Fruit fly (Drosophila melanogaster) whole organism, embryonic: Measurements from ENCODE around the gene Gbs-70E.

Experiments
- Asciz ChIP-seq: fragments of 200-800 bp; sonication (Bioruptor generic); optimal IDR thresholded peaks from 2 replicates; lab custom pipeline; 2017; ENCODE audit warnings: missing biosample characterization, mild to moderate bottlenecking, missing genetic modification characterization, missing genetic modification reagents
- Atf6 ChIP-seq: fragments of 200-800 bp; sonication (Bioruptor generic); IDR thresholded peaks from 2 replicates; pipeline ENCODE4 v1.3.6; 2022; ENCODE audit warnings: missing biosample characterization, missing genetic modification characterization
- Bgb ChIP-seq: fragments of 200-800 bp; sonication (Bioruptor generic); IDR thresholded peaks from 2 replicates; pipeline ENCODE4 v1.3.6; 2022; ENCODE audit warnings: missing biosample characterization, missing genetic modification characterization; ENCODE audit not compliant: partially characterized antibody
- CG10267 ChIP-seq: fragments of 200-800 bp; sonication (Bioruptor generic); optimal IDR thresholded peaks from 2 replicates; lab custom pipeline; 2018; ENCODE audit warnings: missing biosample characterization, mild to moderate bottlenecking, missing genetic modification characterization, moderate library complexity
- CG10565 ChIP-seq: fragments of 200-800 bp; sonication (Bioruptor generic); optimal IDR thresholded peaks from 3 replicates; lab custom pipeline; 2016; ENCODE audit warnings: missing biosample characterization, mild to moderate bottlenecking, missing genetic modification characterization
- CG11504 ChIP-seq: fragments of 200-800 bp; sonication (Bioruptor generic); optimal IDR thresholded peaks from 3 replicates; lab custom pipeline; 2019; ENCODE audit warnings: missing biosample characterization, mild to moderate bottlenecking, missing genetic modification characterization, moderate library complexity
- CG14050 ChIP-seq: fragments of 200-800 bp; sonication (Bioruptor generic); IDR thresholded peaks from 3 replicates; pipeline ENCODE4 v1.3.6; 2022; ENCODE audit warnings: missing biosample characterization, missing genetic modification characterization
- CG15269 ChIP-seq: fragments of 200-800 bp; sonication (Bioruptor generic); optimal IDR thresholded peaks from 2 replicates; lab custom pipeline; 2018; ENCODE audit warnings: missing biosample characterization, mild to moderate bottlenecking, missing genetic modification characterization, moderate library complexity
- CG16863 ChIP-seq: fragments of 200-800 bp; sonication (Bioruptor generic); optimal IDR thresholded peaks from 3 replicates; lab custom pipeline; 2016; ENCODE audit warnings: missing biosample characterization, missing genetic modification characterization
- CG6654 ChIP-seq: fragments of 200-800 bp; sonication (Bioruptor generic); optimal IDR thresholded peaks from 2 replicates; lab custom pipeline; 2017; ENCODE audit warnings: missing biosample characterization, mild to moderate bottlenecking, missing genetic modification characterization
- CG7786 ChIP-seq: fragments of 200-800 bp; sonication (Bioruptor generic); optimal IDR thresholded peaks from 2 replicates; lab custom pipeline; 2016; ENCODE audit warnings: missing biosample characterization, missing genetic modification characterization
- CG7928 ChIP-seq: fragments of 200-800 bp; sonication (Bioruptor generic); optimal IDR thresholded peaks from 2 replicates; lab custom pipeline; 2017; ENCODE audit warnings: missing biosample characterization, mild to moderate bottlenecking, missing genetic modification characterization
- CG8944 ChIP-seq: fragments of 200-800 bp; sonication (Bioruptor generic); optimal IDR thresholded peaks from 3 replicates; lab custom pipeline; 2016; ENCODE audit warnings: missing biosample characterization, missing genetic modification characterization
- CG9437 ChIP-seq: fragments of 200-800 bp; sonication (Bioruptor generic); optimal IDR thresholded peaks from 2 replicates; lab custom pipeline; 2018; ENCODE audit warnings: missing biosample characterization, mild to moderate bottlenecking, missing genetic modification characterization
- E2f2 ChIP-seq: fragments of 200-800 bp; sonication (Bioruptor generic); IDR thresholded peaks from 2 replicates; pipeline ENCODE4 v1.3.6; 2022; ENCODE audit warnings: missing biosample characterization, missing genetic modification characterization
- Eip74EF ChIP-seq, 2 experiments: fragments of 200-800 bp in 1 of 2; fragments of >200 bp in 1 of 2; sonication (Bioruptor generic) in 1 of 2; optimal IDR thresholded peaks; 2 replicates each; lab custom pipeline; 2017 to 2019; ENCODE audit warnings: missing biosample characterization in 2 of 2, missing genetic modification characterization in 2 of 2, mild to moderate bottlenecking in 1 of 2, moderate library complexity in 1 of 2
- Elba2 ChIP-seq: fragments of 200-800 bp; sonication (Bioruptor generic); optimal IDR thresholded peaks from 3 replicates; lab custom pipeline; 2016; ENCODE audit warnings: missing biosample characterization, missing genetic modification characterization
- HLH4C ChIP-seq: fragments of 200-800 bp; sonication (Bioruptor generic); IDR thresholded peaks from 3 replicates; pipeline ENCODE4 v1.3.6; 2022; ENCODE audit warnings: missing biosample characterization, missing genetic modification characterization; ENCODE audit not compliant: partially characterized antibody
- HLH54F ChIP-seq: fragments of 200-800 bp; sonication (Bioruptor generic); optimal IDR thresholded peaks from 3 replicates; lab custom pipeline; 2016; ENCODE audit warnings: missing biosample characterization, missing genetic modification characterization
- Myb ChIP-seq: fragments of 200-800 bp; sonication (Bioruptor generic); optimal IDR thresholded peaks from 2 replicates; lab custom pipeline; 2016; ENCODE audit warnings: missing biosample characterization, missing genetic modification characterization
- Sox102F ChIP-seq: fragments of 200-800 bp; sonication (Bioruptor generic); optimal IDR thresholded peaks from 2 replicates; lab custom pipeline; 2018; ENCODE audit warnings: missing biosample characterization, mild to moderate bottlenecking, missing genetic modification characterization, moderate library complexity
- Taf1 ChIP-seq: fragments of 200-800 bp; sonication (Bioruptor generic); IDR thresholded peaks from 2 replicates; pipeline ENCODE4 v1.3.6; 2022; ENCODE audit warnings: missing biosample characterization, missing genetic modification characterization
- ab ChIP-seq: fragments of 200-800 bp; sonication (Bioruptor generic); optimal IDR thresholded peaks from 2 replicates; lab custom pipeline; 2016; ENCODE audit warnings: missing biosample characterization, missing genetic modification characterization
- aop ChIP-seq: fragments of 200-800 bp; sonication (Bioruptor generic); IDR thresholded peaks from 2 replicates; pipeline ENCODE4 v1.3.6; 2022; ENCODE audit warnings: missing biosample characterization, missing genetic modification characterization
- ara ChIP-seq: fragments of 200-800 bp; sonication (Bioruptor generic); IDR thresholded peaks from 2 replicates; pipeline ENCODE4 v1.3.6; 2022; ENCODE audit warnings: missing biosample characterization, missing genetic modification characterization
- bbx ChIP-seq: fragments of 200-800 bp; sonication (Bioruptor generic); IDR thresholded peaks from 2 replicates; pipeline ENCODE4 v1.3.6; 2022; ENCODE audit warnings: missing biosample characterization, missing genetic modification characterization; ENCODE audit not compliant: partially characterized antibody
- cato ChIP-seq: fragments of 200-800 bp; sonication (Bioruptor generic); optimal IDR thresholded peaks from 2 replicates; lab custom pipeline; 2016; ENCODE audit warnings: missing biosample characterization, missing genetic modification characterization, borderline replicate concordance
- chif ChIP-seq, 2 experiments: fragments of 200-800 bp; sonication (Bioruptor generic); optimal IDR thresholded peaks; 3 replicates each; lab custom pipeline; 2016; ENCODE audit warnings: missing biosample characterization in 2 of 2, missing genetic modification characterization in 2 of 2
- chm ChIP-seq: fragments of 200-800 bp; sonication (Bioruptor generic); IDR thresholded peaks from 2 replicates; pipeline ENCODE4 v1.3.6; 2022; ENCODE audit warnings: missing biosample characterization, missing genetic modification characterization
- corto ChIP-seq: fragments of 200-800 bp; sonication (Bioruptor generic); optimal IDR thresholded peaks from 2 replicates; lab custom pipeline; 2016; ENCODE audit warnings: missing biosample characterization, mild to moderate bottlenecking, missing genetic modification characterization, moderate library complexity
- dpn ChIP-seq, 2 experiments: fragments of 200-800 bp; sonication (Bioruptor generic); optimal IDR thresholded peaks; 3 replicates each; lab custom pipeline; 2016; ENCODE audit warnings: missing biosample characterization in 2 of 2, missing genetic modification characterization in 2 of 2
- ewg ChIP-seq: fragments of 200-800 bp; sonication (Bioruptor generic); optimal IDR thresholded peaks from 3 replicates; lab custom pipeline; 2017; ENCODE audit warnings: mild to moderate bottlenecking, missing biosample characterization, missing genetic modification reagents, missing genetic modification characterization
- fd3F ChIP-seq: fragments of 200-800 bp; sonication (Bioruptor generic); optimal IDR thresholded peaks from 2 replicates; lab custom pipeline; 2018; ENCODE audit warnings: missing biosample characterization, mild to moderate bottlenecking, missing genetic modification characterization, moderate library complexity
- fd64A ChIP-seq: fragments of 200-800 bp; sonication (Bioruptor generic); optimal IDR thresholded peaks from 3 replicates; lab custom pipeline; 2018; ENCODE audit warnings: missing biosample characterization, mild to moderate bottlenecking, missing genetic modification characterization
- ftz-f1 ChIP-seq: fragments of 200-800 bp; sonication (Bioruptor generic); optimal IDR thresholded peaks from 2 replicates; lab custom pipeline; 2016; ENCODE audit warnings: missing biosample characterization, missing genetic modification characterization
- gcm ChIP-seq: fragments of 200-800 bp; sonication (Bioruptor generic); optimal IDR thresholded peaks from 2 replicates; lab custom pipeline; 2019; ENCODE audit warnings: missing biosample characterization, mild to moderate bottlenecking, missing genetic modification characterization, moderate library complexity
- gro ChIP-seq: fragments of 200-800 bp; sonication (Bioruptor generic); optimal IDR thresholded peaks from 2 replicates; lab custom pipeline; 2016; ENCODE audit warnings: missing biosample characterization, missing genetic modification characterization
- kah ChIP-seq: fragments of 200-800 bp; sonication (Bioruptor generic); optimal IDR thresholded peaks from 2 replicates; lab custom pipeline; 2018; ENCODE audit warnings: missing biosample characterization, mild to moderate bottlenecking, missing genetic modification characterization
- lab ChIP-seq: fragments of 200-800 bp; sonication (Bioruptor generic); optimal IDR thresholded peaks from 3 replicates; lab custom pipeline; 2017; ENCODE audit warnings: missing biosample characterization, missing genetic modification characterization, mild to moderate bottlenecking, moderate library complexity, missing genetic modification reagents
- nmo ChIP-seq: fragments of 200-800 bp; sonication (Bioruptor generic); optimal IDR thresholded peaks from 2 replicates; lab custom pipeline; 2018; ENCODE audit warnings: missing biosample characterization, mild to moderate bottlenecking, missing genetic modification characterization, moderate library complexity
- nom ChIP-seq: fragments of 200-800 bp; sonication (Bioruptor generic); optimal IDR thresholded peaks from 2 replicates; lab custom pipeline; 2017; ENCODE audit warnings: missing biosample characterization, missing genetic modification characterization, mild to moderate bottlenecking, moderate library complexity, missing genetic modification reagents
- odd ChIP-seq: fragments of 200-800 bp; sonication (Bioruptor generic); optimal IDR thresholded peaks from 2 replicates; lab custom pipeline; 2017; ENCODE audit warnings: missing biosample characterization, mild to moderate bottlenecking, missing genetic modification characterization
- sens ChIP-seq: fragments of 200-800 bp; sonication (Bioruptor generic); peaks from one replicate; lab custom pipeline; 2016; ENCODE audit warnings: missing biosample characterization, missing genetic modification characterization
- shn ChIP-seq: fragments of 200-800 bp; sonication (Bioruptor generic); optimal IDR thresholded peaks from 3 replicates; lab custom pipeline; 2016; ENCODE audit warnings: missing biosample characterization, missing genetic modification characterization
- slbo ChIP-seq: fragments of 200-800 bp; sonication (Bioruptor generic); IDR thresholded peaks from 2 replicates; pipeline ENCODE4 v1.3.6; 2022; ENCODE audit warnings: missing biosample characterization, missing genetic modification characterization
- sob ChIP-seq: fragments of 200-800 bp; sonication (Bioruptor generic); IDR thresholded peaks from 2 replicates; pipeline ENCODE4 v1.3.6; 2022; ENCODE audit warnings: missing biosample characterization, missing genetic modification characterization
- toy ChIP-seq: fragments of 200-800 bp; sonication (Bioruptor generic); IDR thresholded peaks from 2 replicates; pipeline ENCODE4 v1.3.6; 2022; ENCODE audit warnings: missing biosample characterization, missing genetic modification characterization
- wor ChIP-seq: fragments of 200-800 bp; sonication (Bioruptor generic); IDR thresholded peaks from 2 replicates; pipeline ENCODE4 v1.3.6; 2022; ENCODE audit warnings: missing biosample characterization, missing genetic modification characterization

Gbs-70E gene

DNA sequence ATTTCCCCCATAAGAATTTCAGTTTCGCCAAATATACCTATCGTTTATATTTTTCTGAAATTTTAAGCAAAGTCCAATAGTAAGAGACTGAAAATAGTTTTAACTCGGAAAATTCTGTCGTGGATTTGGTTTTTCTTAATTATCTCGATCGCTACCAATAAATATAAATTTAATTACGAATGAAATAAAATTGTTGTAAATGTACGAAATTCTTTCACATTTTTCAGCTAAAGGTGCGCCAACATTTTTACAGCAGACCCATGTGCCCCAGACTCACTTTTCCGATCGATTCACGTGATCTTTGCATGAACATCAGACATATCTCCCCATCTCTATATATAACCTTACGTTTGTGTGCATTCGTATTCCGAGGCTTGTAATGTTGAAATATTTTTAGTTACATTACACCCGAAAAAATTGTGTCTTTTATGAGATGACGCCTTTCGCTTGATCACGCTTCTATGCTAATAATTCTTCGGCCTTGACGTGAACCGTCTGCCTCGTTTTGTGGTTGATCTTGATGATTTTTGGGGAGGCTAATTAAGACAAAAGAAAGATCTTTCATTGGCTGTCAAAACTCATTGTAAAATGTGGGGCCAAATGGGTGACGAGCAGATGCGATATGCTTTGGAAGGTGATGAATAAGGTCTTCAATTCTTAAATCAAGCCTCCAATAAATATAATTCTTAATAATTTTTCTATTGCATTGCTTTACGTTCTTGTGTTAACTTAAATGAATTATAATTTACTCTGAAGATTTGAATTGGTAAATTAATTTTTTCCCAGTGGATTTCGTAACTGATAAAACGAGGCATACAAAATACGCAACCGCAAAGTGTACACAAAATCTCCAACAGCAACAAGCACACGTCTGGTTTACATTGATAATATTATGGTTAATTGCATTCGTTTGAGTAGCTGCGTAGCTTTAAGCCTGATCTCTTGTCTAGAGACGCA, 5.5 kb downstream of the Gbs-70E start (continued):
- peak; percentile 34 for TF ChIP-seq CG10267 (tag; lab: Kevin White, UChicago)
- peak; percentile 17 for TF ChIP-seq ftz-f1 (GFP tag; lab: Kevin White, UChicago)
- no peak for TF ChIP-seq Myb
- peak; percentile 74 for TF ChIP-seq CG15269 (tag; lab: Kevin White, UChicago)
- no peak for TF ChIP-seq gro (GFP tag; lab: Kevin White, UChicago)
- TF ChIP-seq shn (GFP tag; lab: Kevin White, UChicago) = peak; percentile 16
- TF ChIP-seq Taf1 (GFP tag; lab: Robert Waterston, UW) = no peak
- TF ChIP-seq corto (GFP tag; lab: Kevin White, UChicago) = no peak
- TF ChIP-seq CG14050 (GFP tag; lab: Robert Waterston, UW) = no peak
- TF ChIP-seq ab (GFP tag; lab: Kevin White, UChicago) = no peak
- 0 out of 2 replicates have a peak, but pooled peaks have one; percentile 28 for TF ChIP-seq sob (GFP tag; lab: Robert Waterston, UW)
- no peak for TF ChIP-seq CG8944 (GFP tag; lab: Kevin White, UChicago)
- TF ChIP-seq chm (GFP tag; lab: Robert Waterston, UW) = no peak
- peak; percentile 87 for TF ChIP-seq CG9437 (GFP tag; lab: Kevin White, UChicago)
- TF ChIP-seq Eip74EF (GFP tag; optimal IDR thresholded peaks at IDR 0.05; lab: Kevin White, UChicago) = peak in 1 of 2 experiments; percentile 33
- TF ChIP-seq slbo (GFP tag; lab: Robert Waterston, UW) = peak; percentile 44; the same call in 1 of the 2 replicates
- peak; percentile 51 for TF ChIP-seq CG6654 (GFP tag; lab: Kevin White, UChicago)
- TF ChIP-seq bbx (GFP tag; lab: Robert Waterston, UW) = no peak
- TF ChIP-seq aop (GFP tag; lab: Robert Waterston, UW) = no peak
- no peak for TF ChIP-seq toy
- peak; percentile 21 for TF ChIP-seq fd3F (GFP tag; lab: Kevin White, UChicago)
- TF ChIP-seq sens (GFP tag; lab: Kevin White, UChicago) = peak; percentile 85
- TF ChIP-seq nom = no peak
- TF ChIP-seq Asciz = peak; percentile 56
- no peak for TF ChIP-seq Elba2 (GFP tag; lab: Kevin White, UChicago)
- no peak for TF ChIP-seq wor (GFP tag; lab: Robert Waterston, UW)
- peak; percentile 53 for TF ChIP-seq cato (GFP tag; lab: Kevin White, UChicago)
- TF ChIP-seq CG16863 = no peak
- no peak for TF ChIP-seq Bgb (GFP tag; lab: Robert Waterston, UW)
- no peak for TF ChIP-seq fd64A
- peak; percentile 0 for TF ChIP-seq HLH54F (GFP tag; lab: Kevin White, UChicago)
- peak; percentile 58 for TF ChIP-seq lab (GFP tag; lab: Kevin White, UChicago)
- peak; percentile 19; the same call in 1 of the 2 replicates for TF ChIP-seq E2f2 (GFP tag; lab: Robert Waterston, UW)
- TF ChIP-seq Sox102F (GFP tag; lab: Kevin White, UChicago) = peak; percentile 67
- TF ChIP-seq ara (GFP tag; lab: Robert Waterston, UW) = no peak; the same call in 1 of the 2 replicates
- TF ChIP-seq nmo (GFP tag; lab: Kevin White, UChicago) = peak; percentile 73
- no peak for TF ChIP-seq CG7786 (GFP tag; lab: Kevin White, UChicago)
- TF ChIP-seq CG10565 (GFP tag; lab: Kevin White, UChicago) = no peak
- no peak for TF ChIP-seq Atf6
- peak; percentile 37 for TF ChIP-seq odd
- TF ChIP-seq dpn (GFP tag; optimal IDR thresholded peaks at IDR 0.05; lab: Kevin White, UChicago) = peak; percentile 46 to 58
- TF ChIP-seq chif (GFP tag; optimal IDR thresholded peaks at IDR 0.05; lab: Kevin White, UChicago) = peak in 1 of 2 experiments; percentile 25
- peak; percentile 82 for TF ChIP-seq CG11504 (tag; lab: Kevin White, UChicago)
- no peak for TF ChIP-seq HLH4C (GFP tag; lab: Robert Waterston, UW)
- peak; percentile 37 for TF ChIP-seq kah
- TF ChIP-seq CG7928 = no peak
- peak; percentile 31 for TF ChIP-seq ewg (GFP tag; lab: Kevin White, UChicago)
- peak; percentile 19 for TF ChIP-seq gcm (GFP tag; lab: Kevin White, UChicago)
